Fruit fly (Drosophila melanogaster) whole organism, prepupa: Measurements from ENCODE around the gene Tpr2.

ENCODE experiments used
- CG10631 ChIP-seq: fragments of 200-800 bp; sonication (Bioruptor generic); optimal IDR thresholded peaks from 2 replicates; lab custom pipeline; 2016; ENCODE audit warnings: missing biosample characterization, missing genetic modification characterization
- CG10669 ChIP-seq: fragments of 200-800 bp; sonication (Bioruptor generic); optimal IDR thresholded peaks from 3 replicates; lab custom pipeline; 2018; ENCODE audit warnings: missing biosample characterization, mild to moderate bottlenecking, missing genetic modification characterization, moderate library complexity
- CG11762 ChIP-seq: fragments of 200-800 bp; sonication (Bioruptor generic); optimal IDR thresholded peaks from 3 replicates; lab custom pipeline; 2016; ENCODE audit warnings: missing biosample characterization, missing genetic modification characterization; ENCODE audit not compliant: insufficient read depth
- CG11902 ChIP-seq: fragments of 200-800 bp; sonication (Bioruptor generic); optimal IDR thresholded peaks from 3 replicates; lab custom pipeline; 2016; ENCODE audit warnings: missing biosample characterization, missing genetic modification characterization
- CG15336 ChIP-seq: fragments of 200-800 bp; sonication (Bioruptor generic); IDR thresholded peaks from 2 replicates; pipeline ENCODE4 v1.3.6; 2022; ENCODE audit warnings: missing biosample characterization, missing genetic modification characterization
- CG1621 ChIP-seq: fragments of 200-800 bp; sonication (Bioruptor generic); optimal IDR thresholded peaks from 3 replicates; lab custom pipeline; 2018; ENCODE audit warnings: missing biosample characterization, mild to moderate bottlenecking, missing genetic modification characterization
- CG16779 ChIP-seq: fragments of 200-800 bp; sonication (Bioruptor generic); optimal IDR thresholded peaks from 3 replicates; lab custom pipeline; 2017; ENCODE audit warnings: missing biosample characterization, mild to moderate bottlenecking, missing genetic modification characterization
- CG3032 ChIP-seq: fragments of 200-800 bp; optimal IDR thresholded peaks from 2 replicates; lab custom pipeline; 2019; ENCODE audit warnings: missing biosample characterization, mild to moderate bottlenecking, missing genetic modification characterization, moderate library complexity
- CG32006 ChIP-seq: fragments of 200-800 bp; sonication (Bioruptor generic); optimal IDR thresholded peaks from 3 replicates; lab custom pipeline; 2017; ENCODE audit warnings: missing biosample characterization, mild to moderate bottlenecking, missing genetic modification characterization
- CG34406 ChIP-seq: fragments of 200-800 bp; sonication (Bioruptor generic); optimal IDR thresholded peaks from 3 replicates; lab custom pipeline; 2016; ENCODE audit warnings: missing biosample characterization, missing genetic modification characterization
- CG3919 ChIP-seq: fragments of 200-800 bp; sonication (Bioruptor generic); optimal IDR thresholded peaks from 3 replicates; lab custom pipeline; 2016; ENCODE audit warnings: missing biosample characterization, missing genetic modification characterization
- CG4318 ChIP-seq: fragments of 200-800 bp; sonication (Bioruptor generic); optimal IDR thresholded peaks from 3 replicates; lab custom pipeline; 2017; ENCODE audit warnings: missing biosample characterization, mild to moderate bottlenecking, missing genetic modification characterization
- CG6163 ChIP-seq: fragments of 200-800 bp; sonication (Bioruptor generic); IDR thresholded peaks from 3 replicates; pipeline ENCODE4 v1.3.6; 2022; ENCODE audit warnings: missing biosample characterization, missing genetic modification characterization
- CG6276 ChIP-seq: fragments of 200-800 bp; sonication (Bioruptor generic); optimal IDR thresholded peaks from 2 replicates; lab custom pipeline; 2017; ENCODE audit warnings: missing biosample characterization, mild to moderate bottlenecking, missing genetic modification characterization
- CG6792 ChIP-seq: fragments of 200-800 bp; sonication (Bioruptor generic); optimal IDR thresholded peaks from 3 replicates; lab custom pipeline; 2016; ENCODE audit warnings: missing biosample characterization, missing genetic modification characterization
- CG6808 ChIP-seq: fragments of 200-800 bp; sonication (Bioruptor generic); optimal IDR thresholded peaks from 3 replicates; lab custom pipeline; 2017; ENCODE audit warnings: missing biosample characterization, missing genetic modification characterization, mild to moderate bottlenecking, moderate library complexity, missing genetic modification reagents
- CG6854 ChIP-seq: fragments of 200-800 bp; sonication (Bioruptor generic); optimal IDR thresholded peaks from 2 replicates; lab custom pipeline; 2017; ENCODE audit warnings: missing biosample characterization, mild to moderate bottlenecking, missing genetic modification characterization
- CG7368 ChIP-seq: fragments of 200-800 bp; sonication (Bioruptor generic); optimal IDR thresholded peaks from 3 replicates; lab custom pipeline; 2016; ENCODE audit warnings: missing biosample characterization, missing genetic modification characterization
- CG8119 ChIP-seq: fragments of 200-800 bp; sonication (Bioruptor generic); IDR thresholded peaks from 3 replicates; pipeline ENCODE4 v1.3.6; 2022; ENCODE audit warnings: missing biosample characterization, missing genetic modification characterization
- CG8319 ChIP-seq: fragments of 200-800 bp; sonication (Bioruptor generic); optimal IDR thresholded peaks from 3 replicates; lab custom pipeline; 2016; ENCODE audit warnings: missing biosample characterization, missing genetic modification characterization
- CG8632 ChIP-seq: fragments of 200-800 bp; sonication (Bioruptor generic); optimal IDR thresholded peaks from 3 replicates; lab custom pipeline; 2016; ENCODE audit warnings: missing biosample characterization, missing genetic modification characterization
- Eip75B ChIP-seq: fragments of 200-800 bp; sonication (Bioruptor generic); optimal IDR thresholded peaks from 3 replicates; lab custom pipeline; 2016; ENCODE audit warnings: missing biosample characterization, missing genetic modification characterization
- Eip78C ChIP-seq: fragments of 200-800 bp; sonication (Bioruptor generic); peaks from one replicate; lab custom pipeline; 2016; ENCODE audit warnings: missing biosample characterization, missing genetic modification characterization
- Ets21C ChIP-seq: fragments of 200-800 bp; sonication (Bioruptor generic); optimal IDR thresholded peaks from 3 replicates; lab custom pipeline; 2016; ENCODE audit warnings: missing biosample characterization, missing genetic modification characterization
- Ets96B ChIP-seq: fragments of 200-800 bp; optimal IDR thresholded peaks from 2 replicates; lab custom pipeline; 2019; ENCODE audit warnings: missing biosample characterization, mild to moderate bottlenecking, missing genetic modification characterization, moderate library complexity
- Gug ChIP-seq: fragments of 200-800 bp; sonication (Bioruptor generic); IDR thresholded peaks from 2 replicates; pipeline ENCODE4 v1.3.6; 2022; ENCODE audit warnings: missing biosample characterization, missing genetic modification characterization
- Hr38 ChIP-seq: sonication (Bioruptor generic); optimal IDR thresholded peaks from 2 replicates; lab custom pipeline; 2016; ENCODE audit warnings: missing biosample characterization, missing genetic modification characterization
- Hr39 ChIP-seq: fragments of 200-800 bp; sonication (Bioruptor generic); optimal IDR thresholded peaks from 2 replicates; lab custom pipeline; 2016; ENCODE audit warnings: missing biosample characterization, missing genetic modification characterization
- Lpt ChIP-seq: fragments of 200-800 bp; sonication (Bioruptor generic); optimal IDR thresholded peaks from 3 replicates; lab custom pipeline; 2016; ENCODE audit warnings: missing biosample characterization, missing genetic modification characterization
- OdsH ChIP-seq: fragments of 200-800 bp; sonication (Bioruptor generic); optimal IDR thresholded peaks from 3 replicates; lab custom pipeline; 2016; ENCODE audit warnings: missing biosample characterization, missing genetic modification characterization
- Sox14 ChIP-seq: fragments of 200-800 bp; sonication (Bioruptor generic); optimal IDR thresholded peaks from 3 replicates; lab custom pipeline; 2016; ENCODE audit warnings: missing biosample characterization, missing genetic modification characterization
- Sox15 ChIP-seq: fragments of 200-800 bp; sonication (Bioruptor generic); optimal IDR thresholded peaks from 3 replicates; lab custom pipeline; 2016; ENCODE audit warnings: missing biosample characterization, missing genetic modification characterization
- achi ChIP-seq: fragments of 200-800 bp; sonication (Bioruptor generic); optimal IDR thresholded peaks from 3 replicates; lab custom pipeline; 2016; ENCODE audit warnings: missing biosample characterization, missing genetic modification characterization
- cyc ChIP-seq: fragments of 200-800 bp; sonication (Bioruptor generic); optimal IDR thresholded peaks from 3 replicates; lab custom pipeline; 2016; ENCODE audit warnings: missing biosample characterization, missing genetic modification characterization
- dsx ChIP-seq: fragments of 200-800 bp; optimal IDR thresholded peaks from 3 replicates; lab custom pipeline; 2019; ENCODE audit warnings: missing biosample characterization, mild to moderate bottlenecking, missing genetic modification characterization, moderate library complexity; ENCODE audit not compliant: poor library complexity, severe bottlenecking
- eg ChIP-seq: fragments of 200-800 bp; sonication (Bioruptor generic); IDR thresholded peaks from 3 replicates; pipeline ENCODE4 v1.3.6; 2022; ENCODE audit warnings: missing biosample characterization, missing genetic modification characterization
- esn ChIP-seq: fragments of 200-800 bp; sonication (Bioruptor generic); optimal IDR thresholded peaks from 2 replicates; lab custom pipeline; 2016; ENCODE audit warnings: missing biosample characterization, mild to moderate bottlenecking, missing genetic modification characterization, moderate library complexity
- fd59A ChIP-seq: fragments of 200-800 bp; sonication (Bioruptor generic); optimal IDR thresholded peaks from 2 replicates; lab custom pipeline; 2017; ENCODE audit warnings: missing biosample characterization, mild to moderate bottlenecking, missing genetic modification characterization, missing genetic modification reagents
- fkh ChIP-seq: fragments of 200-800 bp; sonication (Bioruptor generic); optimal IDR thresholded peaks from 3 replicates; lab custom pipeline; 2017; ENCODE audit warnings: missing biosample characterization, mild to moderate bottlenecking, missing genetic modification characterization, moderate library complexity
- lz ChIP-seq: fragments of 200-800 bp; sonication (Bioruptor generic); optimal IDR thresholded peaks from 3 replicates; lab custom pipeline; 2016; ENCODE audit warnings: missing biosample characterization, missing genetic modification characterization
- net ChIP-seq: fragments of 200-800 bp; sonication (Bioruptor generic); optimal IDR thresholded peaks from 3 replicates; lab custom pipeline; 2016; ENCODE audit warnings: missing biosample characterization, missing genetic modification characterization
- salr ChIP-seq, 2 experiments: fragments of 200-800 bp; sonication (Bioruptor generic); optimal IDR thresholded peaks; 3 replicates each; lab custom pipeline; 2016 to 2018; ENCODE audit warnings: missing biosample characterization in 2 of 2, missing genetic modification characterization in 2 of 2, mild to moderate bottlenecking in 1 of 2
- spab ChIP-seq: fragments of 200-800 bp; sonication (Bioruptor generic); optimal IDR thresholded peaks from 2 replicates; lab custom pipeline; 2017; ENCODE audit warnings: missing biosample characterization, mild to moderate bottlenecking, missing genetic modification characterization, missing genetic modification reagents
- ss ChIP-seq, 2 experiments: fragments of 200-800 bp; sonication (Bioruptor generic); optimal IDR thresholded peaks; 2 replicates in 1 of 2; 3 replicates in 1 of 2; lab custom pipeline; 2017 to 2018; ENCODE audit warnings: mild to moderate bottlenecking in 2 of 2, missing biosample characterization in 2 of 2, missing genetic modification characterization in 2 of 2, moderate library complexity in 1 of 2
- svp ChIP-seq: fragments of 200-800 bp; sonication (Bioruptor generic); peaks from one replicate; lab custom pipeline; 2016; ENCODE audit warnings: missing biosample characterization, missing genetic modification characterization
- topi ChIP-seq: fragments of 200-800 bp; sonication (Bioruptor generic); optimal IDR thresholded peaks from 3 replicates; lab custom pipeline; 2016; ENCODE audit warnings: missing biosample characterization, missing genetic modification characterization
- vri ChIP-seq: fragments of 200-800 bp; sonication (Bioruptor generic); optimal IDR thresholded peaks from 3 replicates; lab custom pipeline; 2016; ENCODE audit warnings: missing biosample characterization, mild to moderate bottlenecking, missing genetic modification characterization

Gene Tpr2

dm6 chr2L:16501366-16501765, 10.0 kb downstream of the Tpr2 start (continued):
- TF ChIP-seq Sox14 (GFP tag; lab: Kevin White, UChicago) = no peak
- no peak for TF ChIP-seq CG7368
- peak; percentile 32 for TF ChIP-seq CG6276
- TF ChIP-seq vri = no peak
- no peak for TF ChIP-seq CG11762 (GFP tag; lab: Kevin White, UChicago)
- TF ChIP-seq CG15336 = peak; percentile 69
- peak; percentile 23 for TF ChIP-seq achi
- peak; percentile 26 for TF ChIP-seq CG4318 (GFP tag; lab: Kevin White, UChicago)
- no peak for TF ChIP-seq fkh (GFP tag; lab: Kevin White, UChicago)
- no peak for TF ChIP-seq CG10669 (GFP tag; lab: Kevin White, UChicago)
- TF ChIP-seq CG8319 (GFP tag; lab: Kevin White, UChicago) = no peak
- no peak for TF ChIP-seq CG11902
- TF ChIP-seq Gug (GFP tag; lab: Robert Waterston, UW) = no peak
- no peak for TF ChIP-seq Hr38
- no peak for TF ChIP-seq cyc (GFP tag; lab: Kevin White, UChicago)
- TF ChIP-seq CG34406 (GFP tag; lab: Kevin White, UChicago) = no peak
- no peak for TF ChIP-seq CG8632 (GFP tag; lab: Kevin White, UChicago)
- TF ChIP-seq dsx (GFP tag; lab: Kevin White, UChicago) = peak; percentile 59
- peak; percentile 66 for TF ChIP-seq svp
- TF ChIP-seq CG1621 (tag; lab: Kevin White, UChicago) = no peak
- no peak for TF ChIP-seq fd59A (GFP tag; lab: Kevin White, UChicago)
- peak; percentile 59 for TF ChIP-seq Eip78C (GFP tag; lab: Kevin White, UChicago)
- peak; percentile 45 for TF ChIP-seq Lpt (GFP tag; lab: Kevin White, UChicago)
- TF ChIP-seq ss (GFP tag; optimal IDR thresholded peaks at IDR 0.05; lab: Kevin White, UChicago) = no peak
- TF ChIP-seq eg (GFP tag; lab: Robert Waterston, UW) = peak; percentile 50; the same call in 2 of the 3 replicates
- no peak for TF ChIP-seq salr (GFP tag; optimal IDR thresholded peaks at IDR 0.05; lab: Kevin White, UChicago)
- TF ChIP-seq CG6792 = no peak
- no peak for TF ChIP-seq CG6854

dm6 chr2L:16502898-16503551, 11.7 kb downstream of the Tpr2 start:
- TF ChIP-seq CG10631 (GFP tag; lab: Kevin White, UChicago) (peak; percentile 65), Hr39 (GFP tag; lab: Kevin White, UChicago) (peak; percentile 44), CG6792 (peak; percentile 52), lz (GFP tag; lab: Kevin White, UChicago) (peak; percentile 11), spab (GFP tag; lab: Kevin White, UChicago) (peak; percentile 53), CG11902 (no peak), Sox15 (GFP tag; lab: Kevin White, UChicago) (peak; percentile 36), Eip78C (GFP tag; lab: Kevin White, UChicago) (peak; percentile 84), net (GFP tag; lab: Kevin White, UChicago) (peak; percentile 59), eg (GFP tag; lab: Robert Waterston, UW) (peak; percentile 46; the same call in 1 of the 3 replicates), OdsH (GFP tag; lab: Kevin White, UChicago) (peak; percentile 77), fd59A (GFP tag; lab: Kevin White, UChicago) (peak; percentile 57), CG34406 (GFP tag; lab: Kevin White, UChicago) (peak; percentile 64), dsx (GFP tag; lab: Kevin White, UChicago) (peak; percentile 2), topi (GFP tag; lab: Kevin White, UChicago) (no peak), CG7368 (peak; percentile 26), CG11762 (GFP tag; lab: Kevin White, UChicago) (peak; percentile 37), Ets96B (tag; lab: Kevin White, UChicago) (peak; percentile 38), CG6854 (no peak), CG8119 (GFP tag; lab: Robert Waterston, UW) (peak; percentile 72), CG15336 (peak; percentile 53), CG4318 (GFP tag; lab: Kevin White, UChicago) (peak; percentile 55), Gug (GFP tag; lab: Robert Waterston, UW) (0 out of 2 replicates have a peak, but pooled peaks have one; percentile 41), CG3919 (peak; percentile 47), CG32006 (peak; percentile 86), CG8632 (GFP tag; lab: Kevin White, UChicago) (peak; percentile 50), achi (peak; percentile 64), Ets21C (no peak), CG6163 (no peak; the same call in 2 of the 3 replicates), CG3032 (peak; percentile 35), CG16779 (peak; percentile 44), salr (GFP tag; optimal IDR thresholded peaks at IDR 0.05; lab: Kevin White, UChicago) (peak in 1 of 2 experiments; percentile 52), Eip75B (GFP tag; lab: Kevin White, UChicago) (peak; percentile 58), esn (peak; percentile 51), CG6808 (GFP tag; lab: Kevin White, UChicago) (peak; percentile 60)
